Worm (Caenorhabditis elegans) whole organism, young adult: ENCODE measurements around the gene Y37D8A.8.

Experiments
- F52B5.7 ChIP-seq: sonication (generic microtip); optimal IDR thresholded peaks from 2 replicates; lab custom pipeline; 2016; ENCODE audit warnings: mild to moderate bottlenecking, missing genetic modification characterization, missing compliant biosample characterization
- K11D2.4 ChIP-seq: fragments of 200-800 bp; sonication (Bioruptor generic); IDR thresholded peaks from 2 replicates; pipeline ENCODE4 v1.3.6; 2022; ENCODE audit warnings: missing genetic modification reagents, missing genetic modification characterization, missing compliant biosample characterization
- K12H6.12 ChIP-seq: fragments of 200-800 bp; sonication (Bioruptor generic); optimal IDR thresholded peaks from 2 replicates; lab custom pipeline; 2018; ENCODE audit warnings: mild to moderate bottlenecking, missing genetic modification characterization, missing compliant biosample characterization
- T26A5.8 ChIP-seq: sonication (generic microtip); optimal IDR thresholded peaks from 2 replicates; lab custom pipeline; 2016; ENCODE audit warnings: missing genetic modification characterization, missing compliant biosample characterization
- Y53G8AR.9 ChIP-seq: fragments of 200-800 bp; sonication (Bioruptor generic); conservative IDR thresholded peaks from 2 replicates; pipeline ENCODE4 v1.3.6; 2022; ENCODE audit warnings: missing genetic modification reagents, missing genetic modification characterization, missing compliant biosample characterization
- Y56A3A.18 ChIP-seq: fragments of 200-800 bp; sonication (Bioruptor generic); IDR thresholded peaks from 2 replicates; pipeline ENCODE4 v1.3.6; 2022; ENCODE audit warnings: missing genetic modification reagents, missing genetic modification characterization, missing compliant biosample characterization
- Y95B8A.8 ChIP-seq: fragments of 200-800 bp; sonication (Bioruptor generic); IDR thresholded peaks from 2 replicates; pipeline ENCODE4 v1.3.6; 2022; ENCODE audit warnings: missing genetic modification reagents, missing genetic modification characterization, missing compliant biosample characterization
- ZK185.1 ChIP-seq: sonication (generic microtip); optimal IDR thresholded peaks from 2 replicates; lab custom pipeline; 2016; ENCODE audit warnings: mild to moderate bottlenecking, missing genetic modification characterization, missing compliant biosample characterization; ENCODE audit not compliant: poor library complexity, severe bottlenecking
- athp-1 ChIP-seq: sonication (generic microtip); optimal IDR thresholded peaks from 2 replicates; lab custom pipeline; 2017; ENCODE audit warnings: mild to moderate bottlenecking, missing genetic modification characterization, missing compliant biosample characterization
- bed-1 ChIP-seq: fragments of 200-800 bp; sonication (Bioruptor generic); IDR thresholded peaks from 2 replicates; pipeline ENCODE4 v1.3.6; 2022; ENCODE audit warnings: missing genetic modification reagents, missing genetic modification characterization, missing compliant biosample characterization
- ccch-3 ChIP-seq: fragments of 200-800 bp; sonication (Bioruptor generic); optimal IDR thresholded peaks from 2 replicates; lab custom pipeline; 2018; ENCODE audit warnings: mild to moderate bottlenecking, missing genetic modification characterization, missing compliant biosample characterization
- cebp-1 ChIP-seq, 2 experiments: fragments of 200-800 bp in 1 of 2; sonication (Bioruptor generic) in 1 of 2; sonication (generic microtip) in 1 of 2; IDR thresholded peaks in 1 of 2; optimal IDR thresholded peaks in 1 of 2; 2 replicates each; pipeline versions ENCODE4 v1.3.6 to Lab custom; 2017 to 2022; ENCODE audit warnings: missing compliant biosample characterization in 2 of 2, missing genetic modification characterization in 2 of 2, mild to moderate bottlenecking in 1 of 2, missing genetic modification reagents in 1 of 2, moderate library complexity in 1 of 2
- ceh-40 ChIP-seq: fragments of 200-800 bp; sonication (Bioruptor generic); IDR thresholded peaks from 2 replicates; pipeline ENCODE4 v1.3.6; 2022; ENCODE audit warnings: missing genetic modification characterization, missing compliant biosample characterization
- ceh-58 ChIP-seq: fragments of 200-800 bp; sonication (Bioruptor generic); IDR thresholded peaks from 2 replicates; pipeline ENCODE4 v1.3.6; 2022; ENCODE audit warnings: missing genetic modification characterization, missing compliant biosample characterization
- ceh-79 ChIP-seq: sonication (generic microtip); optimal IDR thresholded peaks from 2 replicates; lab custom pipeline; 2017; ENCODE audit warnings: mild to moderate bottlenecking, missing genetic modification characterization, missing compliant biosample characterization
- ceh-91 ChIP-seq: fragments of 200-800 bp; sonication (Bioruptor generic); IDR thresholded peaks from 2 replicates; pipeline ENCODE4 v1.3.6; 2022; ENCODE audit warnings: missing genetic modification reagents, missing genetic modification characterization, missing compliant biosample characterization
- die-1 ChIP-seq: sonication (generic microtip); optimal IDR thresholded peaks from 2 replicates; lab custom pipeline; 2016; ENCODE audit warnings: missing genotype, mild to moderate bottlenecking, missing genetic modification characterization, missing compliant biosample characterization
- dpl-1 ChIP-seq: fragments of 150-350 bp; optimal IDR thresholded peaks from 2 replicates; lab custom pipeline; 2014; ENCODE audit warnings: missing biosample characterization, missing genetic modification reagents, missing genetic modification characterization
- fkh-3 ChIP-seq: sonication (generic microtip); optimal IDR thresholded peaks from 2 replicates; lab custom pipeline; 2016; ENCODE audit warnings: mild to moderate bottlenecking, missing genetic modification characterization, missing compliant biosample characterization
- him-1 ChIP-seq: sonication (generic microtip); optimal IDR thresholded peaks from 2 replicates; lab custom pipeline; 2016; ENCODE audit warnings: missing genotype, missing genetic modification reagents, missing genetic modification characterization, missing compliant biosample characterization
- hlh-26 ChIP-seq: fragments of 200-800 bp; sonication (Bioruptor generic); conservative IDR thresholded peaks from 2 replicates; pipeline ENCODE4 v1.3.6; 2022; ENCODE audit warnings: missing genetic modification reagents, missing genetic modification characterization, missing compliant biosample characterization
- hsf-1 ChIP-seq: fragments of 200-800 bp; sonication (Bioruptor generic); IDR thresholded peaks from 2 replicates; pipeline ENCODE4 v1.3.6; 2022; ENCODE audit warnings: missing genetic modification reagents, missing genetic modification characterization, missing compliant biosample characterization
- lin-26 ChIP-seq: fragments of 200-800 bp; sonication (Bioruptor generic); IDR thresholded peaks from 2 replicates; pipeline ENCODE4 v1.3.6; 2022; ENCODE audit warnings: missing genetic modification reagents, missing genetic modification characterization, missing compliant biosample characterization
- lin-40 ChIP-seq: sonication (generic microtip); optimal IDR thresholded peaks from 2 replicates; lab custom pipeline; 2016; ENCODE audit warnings: missing genetic modification characterization, mild to moderate bottlenecking, missing compliant biosample characterization, missing genotype, missing genetic modification reagents
- mes-4 ChIP-seq: sonication (generic microtip); optimal IDR thresholded peaks from 2 replicates; lab custom pipeline; 2016; ENCODE audit warnings: missing genotype, missing genetic modification characterization, missing compliant biosample characterization
- mxl-1 ChIP-seq: sonication (generic microtip); optimal IDR thresholded peaks from 2 replicates; lab custom pipeline; 2016; ENCODE audit warnings: missing genetic modification characterization, missing compliant biosample characterization
- nfya-1 ChIP-seq: sonication (generic microtip); optimal IDR thresholded peaks from 2 replicates; lab custom pipeline; 2017; ENCODE audit warnings: antibody characterized with exemption, missing compliant biosample characterization, missing genetic modification characterization, borderline replicate concordance; ENCODE audit not compliant: insufficient read depth
- nfya-2 ChIP-seq: fragments of 200-800 bp; sonication (Bioruptor generic); IDR thresholded peaks from 2 replicates; pipeline ENCODE4 v1.3.6; 2022; ENCODE audit warnings: missing genetic modification reagents, missing genetic modification characterization, missing compliant biosample characterization
- nhr-120 ChIP-seq: fragments of 200-800 bp; sonication (Bioruptor generic); IDR thresholded peaks from 2 replicates; pipeline ENCODE4 v1.3.6; 2022; ENCODE audit warnings: missing genetic modification characterization, missing compliant biosample characterization
- nhr-27 ChIP-seq: fragments of 200-800 bp; sonication (Bioruptor generic); optimal IDR thresholded peaks from 2 replicates; lab custom pipeline; 2018; ENCODE audit warnings: mild to moderate bottlenecking, missing genetic modification characterization, moderate library complexity, missing compliant biosample characterization
- nhr-80 ChIP-seq: sonication (generic microtip); optimal IDR thresholded peaks from 2 replicates; lab custom pipeline; 2016; ENCODE audit warnings: missing genetic modification characterization, missing compliant biosample characterization
- pha-4 ChIP-seq: fragments of 150-350 bp; sonication (generic microtip); optimal IDR thresholded peaks from 2 replicates; lab custom pipeline; 2014; ENCODE audit warnings: missing biosample characterization, missing genetic modification reagents, missing genetic modification characterization
- rpc-1 ChIP-seq, 2 experiments: fragments of 150-350 bp in 1 of 2; sonication (generic microtip) in 1 of 2; optimal IDR thresholded peaks; 2 replicates each; lab custom pipeline; 2014 to 2018; ENCODE audit warnings: missing biosample characterization in 1 of 2, missing genetic modification characterization in 1 of 2, missing genetic modification reagents in 1 of 2, missing genotype in 1 of 2
- sea-2 ChIP-seq: fragments of 200-800 bp; sonication (Bioruptor generic); IDR thresholded peaks from 2 replicates; pipeline ENCODE4 v1.3.6; 2022; ENCODE audit warnings: missing genetic modification characterization, missing compliant biosample characterization
- snpc-1.1 ChIP-seq: sonication (generic microtip); optimal IDR thresholded peaks from 2 replicates; lab custom pipeline; 2017; ENCODE audit warnings: missing genetic modification characterization, mild to moderate bottlenecking, missing compliant biosample characterization, antibody characterized with exemption, moderate library complexity, missing genotype, missing genetic modification reagents; ENCODE audit not compliant: insufficient read depth
- somi-1 ChIP-seq: fragments of 200-800 bp; sonication (Bioruptor generic); optimal IDR thresholded peaks from 2 replicates; lab custom pipeline; 2018; ENCODE audit warnings: mild to moderate bottlenecking, missing genetic modification characterization, missing compliant biosample characterization
- sptf-2 ChIP-seq: fragments of 200-800 bp; sonication (Bioruptor generic); optimal IDR thresholded peaks from 2 replicates; lab custom pipeline; 2018; ENCODE audit warnings: mild to moderate bottlenecking, missing genetic modification characterization, missing compliant biosample characterization
- tbp1 ChIP-seq: fragments of 200-800 bp; sonication (Bioruptor generic); optimal IDR thresholded peaks from 2 replicates; lab custom pipeline; 2018; ENCODE audit warnings: mild to moderate bottlenecking, missing genetic modification characterization, missing compliant biosample characterization
- tlf-1 ChIP-seq: fragments of 200-800 bp; sonication (Bioruptor generic); optimal IDR thresholded peaks from 2 replicates; lab custom pipeline; 2018; ENCODE audit warnings: mild to moderate bottlenecking, missing genetic modification characterization, missing compliant biosample characterization
- xnd-1 ChIP-seq: sonication (generic microtip); optimal IDR thresholded peaks from 2 replicates; lab custom pipeline; 2016; ENCODE audit warnings: missing genotype, missing genetic modification reagents, missing genetic modification characterization, missing compliant biosample characterization
- ztf-18 ChIP-seq: sonication (generic microtip); optimal IDR thresholded peaks from 2 replicates; lab custom pipeline; 2016; ENCODE audit warnings: missing genotype, mild to moderate bottlenecking, missing genetic modification characterization, missing compliant biosample characterization
- ztf-26 ChIP-seq: sonication (generic microtip); optimal IDR thresholded peaks from 2 replicates; lab custom pipeline; 2017; ENCODE audit warnings: missing genetic modification characterization, missing compliant biosample characterization
- ztf-28 ChIP-seq: fragments of 200-800 bp; sonication (Bioruptor generic); IDR thresholded peaks from 2 replicates; pipeline ENCODE4 v1.3.6; 2022; ENCODE audit warnings: missing genetic modification reagents, missing genetic modification characterization, missing compliant biosample characterization

Gene Y37D8A.8

DNA sequence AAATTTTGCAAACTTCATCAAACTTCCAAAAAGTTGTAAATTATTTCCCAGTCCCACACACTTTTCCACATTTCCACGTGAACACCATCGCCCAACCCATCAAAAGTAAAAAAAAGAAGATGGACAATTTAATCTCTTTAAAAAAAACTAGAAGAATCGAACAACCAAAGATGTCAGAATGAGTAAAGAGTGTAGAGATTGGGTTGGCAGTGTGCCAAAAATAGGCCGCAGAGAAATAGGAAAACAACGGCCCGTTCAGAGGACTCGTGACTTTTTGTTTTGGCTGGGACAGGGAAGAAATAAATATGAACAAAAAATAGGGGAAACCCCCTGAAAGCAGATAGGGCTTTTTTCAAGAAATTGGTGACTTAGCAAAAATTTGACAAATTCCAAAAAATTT is 21.9 kb upstream of the Y37D8A.8 start:
- TF ChIP-seq lin-26 (GFP tag; lab: Robert Waterston, UW) (peak; percentile 40; the same call in 1 of the 2 replicates), ceh-79 (no peak), T26A5.8 (tag; lab: Kevin White, UChicago) (no peak), xnd-1 (tag; lab: Kevin White, UChicago) (no peak), lin-40 (tag; lab: Kevin White, UChicago) (peak; percentile 72), Y56A3A.18 (GFP tag; lab: Robert Waterston, UW) (no peak), hlh-26 (no peak), pha-4 (no peak), ceh-40 (GFP tag; lab: Robert Waterston, UW) (no peak), ccch-3 (GFP tag; lab: Kevin White, UChicago) (no peak), ztf-26 (peak; percentile 81), athp-1 (tag; lab: Kevin White, UChicago) (no peak), K12H6.12 (tag; lab: Kevin White, UChicago) (peak; percentile 34), somi-1 (peak; percentile 74), mes-4 (tag; lab: Kevin White, UChicago) (no peak), bed-1 (GFP tag; lab: Robert Waterston, UW) (no peak), tlf-1 (GFP tag; lab: Kevin White, UChicago) (no peak), Y95B8A.8 (no peak), cebp-1 (GFP tag; IDR thresholded peaks at IDR 0.05; lab: Robert Waterston, UW) (no peak), cebp-1 (tag; optimal IDR thresholded peaks at IDR 0.05; lab: Kevin White, UChicago) (peak; percentile 23), nfya-2 (GFP tag; lab: Robert Waterston, UW) (no peak), F52B5.7 (tag; lab: Kevin White, UChicago) (no peak), die-1 (tag; lab: Kevin White, UChicago) (peak; percentile 5), ztf-28 (GFP tag; lab: Robert Waterston, UW) (no peak), dpl-1 (no peak), nfya-1 (tag; lab: Kevin White, UChicago) (no peak), mxl-1 (tag; lab: Kevin White, UChicago) (no peak), nhr-120 (GFP tag; lab: Robert Waterston, UW) (no peak), him-1 (tag; lab: Kevin White, UChicago) (no peak), fkh-3 (no peak), Y53G8AR.9 (no peak), tbp1 (GFP tag; lab: Kevin White, UChicago) (no peak), snpc-1.1 (no peak), sea-2 (no peak), sptf-2 (GFP tag; lab: Kevin White, UChicago) (no peak), K11D2.4 (GFP tag; lab: Robert Waterston, UW) (no peak), hsf-1 (GFP tag; lab: Robert Waterston, UW) (no peak), ceh-58 (GFP tag; lab: Robert Waterston, UW) (no peak), nhr-27 (tag; lab: Kevin White, UChicago) (no peak), ZK185.1 (tag; lab: Kevin White, UChicago) (no peak), ztf-18 (tag; lab: Kevin White, UChicago) (no peak)

DNA sequence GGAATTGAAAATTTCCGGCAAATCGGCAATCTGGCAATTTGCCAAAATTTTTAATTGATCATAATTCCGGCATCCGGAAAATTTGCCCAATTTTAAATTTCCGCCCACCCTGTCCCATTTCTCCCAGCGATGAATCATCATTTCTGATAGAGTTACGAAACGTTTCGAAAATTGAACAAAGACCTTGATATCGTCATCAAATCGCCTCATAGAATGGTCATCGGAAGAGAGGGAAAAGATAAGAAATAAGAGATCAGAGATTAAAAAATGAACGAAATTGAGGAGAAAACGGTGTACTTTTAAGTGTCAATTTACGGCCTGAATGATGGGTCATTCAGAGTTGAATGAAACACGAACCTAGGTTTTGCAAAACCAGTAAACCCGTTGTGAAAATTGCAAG is 17.1 kb upstream of the Y37D8A.8 start:
- TF ChIP-seq ccch-3 (GFP tag; lab: Kevin White, UChicago) (no peak), ceh-91 (GFP tag; lab: Robert Waterston, UW) (no peak), rpc-1 (optimal IDR thresholded peaks at IDR 0.05; lab: Kevin White, UChicago) (no peak), rpc-1 (tag; optimal IDR thresholded peaks at IDR 0.05; lab: Kevin White, UChicago) (no peak), cebp-1 (GFP tag; IDR thresholded peaks at IDR 0.05; lab: Robert Waterston, UW) (no peak), cebp-1 (tag; optimal IDR thresholded peaks at IDR 0.05; lab: Kevin White, UChicago) (peak; percentile 34), nhr-80 (tag; lab: Kevin White, UChicago) (peak; percentile 53), lin-40 (tag; lab: Kevin White, UChicago) (no peak)
